Worm (Caenorhabditis elegans): ENCODE results near the gene cdk-4.

ce11 chrX:13558667-13559066, 40.0 kb upstream of the cdk-4 start:
- TF ChIP-seq unc-62 (GFP tag; optimal IDR thresholded peaks at IDR 0.05) (no peak), R02D3.7 (tag; optimal IDR thresholded peaks at IDR 0.05) (no peak), skn-1 (tag; optimal IDR thresholded peaks at IDR 0.05) (no peak), nhr-237 (tag; optimal IDR thresholded peaks at IDR 0.05) (no peak), unc-39 (tag; optimal IDR thresholded peaks at IDR 0.05) (no peak), ztf-11 (tag; optimal IDR thresholded peaks at IDR 0.05) (no peak)

Data from whole organism, L2 larva.